Worm (Caenorhabditis elegans) whole organism, L2 larva: ENCODE results near the gene M02D8.6.

Experiments
- F13H6.1 ChIP-seq: sonication (generic microtip); optimal IDR thresholded peaks from 2 replicates; lab custom pipeline; 2016; ENCODE audit warnings: missing genetic modification characterization, missing compliant biosample characterization
- alr-1 ChIP-seq: fragments of 150-350 bp; optimal IDR thresholded peaks from 2 replicates; lab custom pipeline; 2014; ENCODE audit warnings: missing biosample characterization, missing genetic modification characterization
- aly-2 ChIP-seq: fragments of 150-350 bp; optimal IDR thresholded peaks from 2 replicates; lab custom pipeline; 2014; ENCODE audit warnings: missing biosample characterization, missing genetic modification characterization
- ceh-16 ChIP-seq: fragments of 150-350 bp; optimal IDR thresholded peaks from 2 replicates; lab custom pipeline; 2014; ENCODE audit warnings: missing biosample characterization, missing genetic modification characterization
- lsy-2 ChIP-seq, 2 experiments: fragments of 150-350 bp in 1 of 2; sonication (generic microtip) in 1 of 2; optimal IDR thresholded peaks; 2 replicates each; lab custom pipeline; 2014 to 2017; ENCODE audit warnings: missing biosample characterization in 2 of 2, missing genetic modification characterization in 2 of 2
- mdl-1 ChIP-seq, 2 experiments: fragments of 150-350 bp in 1 of 2; sonication (generic microtip) in 1 of 2; optimal IDR thresholded peaks; 2 replicates each; lab custom pipeline; 2017; ENCODE audit warnings: missing biosample characterization in 2 of 2, missing genetic modification characterization in 2 of 2
- nhr-11 ChIP-seq: fragments of 150-350 bp; optimal IDR thresholded peaks from 2 replicates; lab custom pipeline; 2014; ENCODE audit warnings: missing biosample characterization, missing genetic modification characterization
- nhr-237 ChIP-seq: fragments of 150-350 bp; optimal IDR thresholded peaks from 2 replicates; lab custom pipeline; 2014; ENCODE audit warnings: missing biosample characterization, missing genetic modification characterization
- nhr-25 ChIP-seq: fragments of 150-350 bp; sonication (generic microtip); optimal IDR thresholded peaks from 3 replicates; lab custom pipeline; 2014; ENCODE audit warnings: missing biosample characterization, missing genetic modification characterization
- skn-1 ChIP-seq: sonication (generic microtip); optimal IDR thresholded peaks from 2 replicates; lab custom pipeline; 2017; ENCODE audit warnings: missing biosample characterization, missing genetic modification characterization
- snpc-4 ChIP-seq: fragments of 150-350 bp; optimal IDR thresholded peaks from 2 replicates; lab custom pipeline; 2014; ENCODE audit warnings: missing biosample characterization, missing genetic modification characterization
- unc-62 ChIP-seq: fragments of 150-350 bp; optimal IDR thresholded peaks from 2 replicates; lab custom pipeline; 2014; ENCODE audit warnings: missing biosample characterization, missing genetic modification reagents, missing genetic modification characterization
- zag-1 ChIP-seq: fragments of 150-350 bp; optimal IDR thresholded peaks from 2 replicates; lab custom pipeline; 2014; ENCODE audit warnings: missing biosample characterization, missing genetic modification characterization
- ztf-1 ChIP-seq: fragments of 200-800 bp; sonication (Bioruptor generic); conservative IDR thresholded peaks from 2 replicates; pipeline ENCODE4 v1.3.6; 2022; ENCODE audit warnings: missing genetic modification characterization, missing compliant biosample characterization

DNA sequence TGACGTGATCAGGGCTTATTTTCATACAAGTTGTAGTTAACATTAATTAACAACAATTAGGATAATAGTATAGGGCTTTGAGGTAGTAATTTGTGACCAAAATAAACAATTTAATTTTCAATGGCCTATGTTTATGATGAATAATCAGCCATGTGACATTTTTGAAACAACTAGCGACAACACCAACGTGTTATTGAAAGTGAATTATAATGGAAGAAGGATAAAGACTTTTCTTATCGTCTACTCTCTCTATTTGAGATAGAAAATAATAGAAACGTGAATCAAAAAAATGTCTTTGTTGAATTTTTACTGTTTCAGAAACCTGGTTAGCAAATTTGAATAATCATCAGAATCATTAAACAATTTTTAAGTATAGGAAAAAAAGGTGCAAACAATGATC, 6.1 kb upstream of the M02D8.6 start:
- no peak for TF ChIP-seq aly-2 (tag; lab: Kevin White, UChicago)
- TF ChIP-seq unc-62, result no peak
- no peak for TF ChIP-seq alr-1
- no peak for TF ChIP-seq skn-1 (tag; lab: Kevin White, UChicago)
- no peak for TF ChIP-seq nhr-11
- no peak for TF ChIP-seq lsy-2 (tag; optimal IDR thresholded peaks at IDR 0.05; lab: Kevin White, UChicago)
- TF ChIP-seq F13H6.1 (tag; lab: Kevin White, UChicago), result no peak
- TF ChIP-seq mdl-1 (tag; optimal IDR thresholded peaks at IDR 0.05; lab: Kevin White, UChicago), result no peak
- TF ChIP-seq nhr-237, result no peak
- TF ChIP-seq snpc-4 (tag; lab: Kevin White, UChicago), result no peak
- no peak for TF ChIP-seq nhr-25 (tag; lab: Kevin White, UChicago)
- no peak for TF ChIP-seq ztf-1 (GFP tag; lab: Robert Waterston, UW)
- no peak for TF ChIP-seq ceh-16 (tag; lab: Kevin White, UChicago)
- no peak for TF ChIP-seq zag-1
